Worm (Caenorhabditis elegans): ENCODE measurements around the gene W06D11.2.
"Not testable (repeated sequence)": the region's sequence is repeated elsewhere in the genome, so short reads cannot be mapped to it uniquely, and the experiment has no call there.

Gene W06D11.2

DNA sequence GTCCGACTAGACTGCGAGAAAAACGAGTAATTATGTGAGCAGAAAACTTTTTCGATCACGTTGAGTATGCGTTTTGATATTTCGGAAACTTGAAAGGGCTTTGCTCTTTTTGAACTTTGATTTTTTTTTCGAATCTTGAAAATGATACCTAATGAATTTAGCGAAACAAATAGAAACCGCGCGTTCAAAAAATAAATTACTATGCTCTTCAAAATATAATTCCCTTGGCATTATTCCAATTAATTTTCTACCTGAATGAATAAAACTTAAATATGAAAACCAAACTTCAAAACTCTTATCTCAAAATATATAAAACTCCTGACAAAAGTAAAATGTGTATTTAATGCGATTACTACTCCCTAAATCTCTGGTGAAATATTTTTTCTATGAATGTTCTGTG lies 18.7 kb upstream of the W06D11.2 start, which contains the start of gene xtr-2:
TSS of gene xtr-2 (plus strand) at position 301 of the 400 bp plus-strand sequence.
- TF ChIP-seq M03D4.4 (tag; optimal IDR thresholded peaks at IDR 0.05) (no peak), ceh-83 (GFP tag; optimal IDR thresholded peaks at IDR 0.05) (no peak), zip-8 (tag; optimal IDR thresholded peaks at IDR 0.05) (no peak), ceh-39 (tag; optimal IDR thresholded peaks at IDR 0.05) (no peak), unc-39 (tag; optimal IDR thresholded peaks at IDR 0.05) (no peak), sptf-1 (tag; optimal IDR thresholded peaks at IDR 0.05) (no peak), sem-2 (GFP tag; optimal IDR thresholded peaks at IDR 0.05) (no peak), unc-120 (tag; optimal IDR thresholded peaks at IDR 0.05; ENCODE audit: poor library complexity, severe bottlenecking) (no peak), mab-5 (tag; optimal IDR thresholded peaks at IDR 0.05) (no peak), snpc-4 (tag; optimal IDR thresholded peaks at IDR 0.05) (no peak), tbx-8 (GFP tag; optimal IDR thresholded peaks at IDR 0.05) (no peak), elt-1 (tag; optimal IDR thresholded peaks at IDR 0.05; ENCODE audit: borderline replicate concordance, insufficient read depth) (no peak)

ce11 chrX:12314395-12314794 lies 17.9 kb upstream of the W06D11.2 start:
- TF ChIP-seq ces-1 (GFP tag; optimal IDR thresholded peaks at IDR 0.05) (no peak), unc-39 (tag; optimal IDR thresholded peaks at IDR 0.05) (no peak), ham-2 (GFP tag; optimal IDR thresholded peaks at IDR 0.05) (no peak), lsy-2 (tag; optimal IDR thresholded peaks at IDR 0.05) (no peak), lin-13 (tag; optimal IDR thresholded peaks at IDR 0.05) (no peak), tbx-8 (GFP tag; optimal IDR thresholded peaks at IDR 0.05) (no peak), bed-3 (GFP tag; optimal IDR thresholded peaks at IDR 0.05) (no peak), ceh-83 (GFP tag; optimal IDR thresholded peaks at IDR 0.05) (no peak), snpc-4 (tag; optimal IDR thresholded peaks at IDR 0.05) (no peak), M03D4.4 (tag; optimal IDR thresholded peaks at IDR 0.05) (no peak)

DNA sequence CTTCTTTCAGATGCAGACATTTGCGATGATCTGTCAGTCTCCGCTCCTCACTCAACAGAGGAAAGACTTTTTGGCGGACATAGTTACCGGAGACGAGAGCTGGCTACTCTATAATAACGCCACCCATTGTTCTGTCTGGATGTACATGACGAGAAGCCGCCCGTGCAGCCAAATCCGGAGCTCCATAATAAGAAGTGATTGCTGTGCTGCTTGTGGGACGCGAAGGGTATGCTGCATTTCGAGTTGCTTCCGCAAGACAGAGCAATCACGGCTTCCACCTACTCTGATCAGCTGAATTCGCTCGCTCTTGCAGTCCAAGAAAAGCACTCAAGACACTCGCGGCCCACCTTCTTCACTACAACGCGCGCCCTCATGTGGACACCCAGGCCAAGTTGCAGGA lies 17.2 kb upstream of the W06D11.2 start:
- TF ChIP-seq cnd-1 (tag; optimal IDR thresholded peaks at IDR 0.05): no peak
- no peak for TF ChIP-seq nhr-2 (tag; optimal IDR thresholded peaks at IDR 0.05)
- no peak for TF ChIP-seq pha-4 (tag; optimal IDR thresholded peaks at IDR 0.05)
- TF ChIP-seq flh-1 (GFP tag; optimal IDR thresholded peaks at IDR 0.05): no peak
- TF ChIP-seq nhr-28 (tag; optimal IDR thresholded peaks at IDR 0.05): no peak
- no peak for TF ChIP-seq blmp-1 (tag; optimal IDR thresholded peaks at IDR 0.05)
- TF ChIP-seq unc-62 (GFP tag; optimal IDR thresholded peaks at IDR 0.05): no peak
- no peak for TF ChIP-seq ceh-39 (tag; optimal IDR thresholded peaks at IDR 0.05)
- TF ChIP-seq ztf-11 (tag; optimal IDR thresholded peaks at IDR 0.05): no peak
- no peak for TF ChIP-seq lin-32 (GFP tag; optimal IDR thresholded peaks at IDR 0.05)
- TF ChIP-seq elt-3 (tag; optimal IDR thresholded peaks at IDR 0.05): no peak
- TF ChIP-seq snpc-4 (tag; optimal IDR thresholded peaks at IDR 0.05): no peak

- TF ChIP-seq nhr-76 (tag; optimal IDR thresholded peaks at IDR 0.05); unc-62 (GFP tag; optimal IDR thresholded peaks at IDR 0.05); ham-2 (GFP tag; optimal IDR thresholded peaks at IDR 0.05): not testable (repeated sequence)
Observed at ce11 chrX:12308045-12308499, 11.5 kb upstream of the W06D11.2 start, which contains the start of gene F17A2.16. Gene F17A2.16, plus strand, starts transcription at chrX:12308449.

ce11 chrX:12306565-12306964 lies 10.0 kb upstream of the W06D11.2 start, which contains the start of gene phf-32:
Gene phf-32, plus strand, starts transcription at chrX:12306865.
- no peak for TF ChIP-seq zip-8 (tag; optimal IDR thresholded peaks at IDR 0.05)
- TF ChIP-seq nhr-237 (tag; optimal IDR thresholded peaks at IDR 0.05): no peak
- no peak for TF ChIP-seq elt-1 (tag; optimal IDR thresholded peaks at IDR 0.05; ENCODE audit: borderline replicate concordance, insufficient read depth)
- no peak for TF ChIP-seq pha-4 (tag; optimal IDR thresholded peaks at IDR 0.05)
- TF ChIP-seq lin-32 (GFP tag; optimal IDR thresholded peaks at IDR 0.05): no peak
- TF ChIP-seq ceh-39 (tag; optimal IDR thresholded peaks at IDR 0.05): no peak
- no peak for TF ChIP-seq bed-3 (GFP tag; optimal IDR thresholded peaks at IDR 0.05)
- no peak for TF ChIP-seq ztf-11 (tag; optimal IDR thresholded peaks at IDR 0.05)

ce11 chrX:12304231-12304630 lies 7.7 kb upstream of the W06D11.2 start:
- no peak for TF ChIP-seq lsy-2 (tag; optimal IDR thresholded peaks at IDR 0.05)
